Worm (Caenorhabditis elegans): Measurements from ENCODE around the gene T03E6.9.

The T03E6.9 gene

ce11 chrV:16575900-16576299 is 24.6 kb downstream of the T03E6.9 start, which contains the start of gene str-151:
str-151 (plus strand) TSS chrV:16576200.
- no peak for TF ChIP-seq zip-2 (tag; optimal IDR thresholded peaks at IDR 0.05)
- no peak for TF ChIP-seq dve-1 (tag; optimal IDR thresholded peaks at IDR 0.05; ENCODE audit: insufficient read depth)
- TF ChIP-seq ceh-62 (tag; optimal IDR thresholded peaks at IDR 0.05), result no peak

- TF ChIP-seq hlh-11 (tag; optimal IDR thresholded peaks at IDR 0.05), result no peak
Observed at ce11 chrV:16573168-16573567, 27.4 kb downstream of the T03E6.9 start, which contains the start of gene str-149. str-149 (plus strand) TSS chrV:16573468.

- TF ChIP-seq F44E2.7 (GFP tag; IDR thresholded peaks at IDR 0.05), result no peak
- no peak for TF ChIP-seq pqm-1 (tag; optimal IDR thresholded peaks at IDR 0.05)
- no peak for TF ChIP-seq madf-5 (GFP tag; IDR thresholded peaks at IDR 0.05)
- peak in 1 of 2 experiments; percentile 19 for TF ChIP-seq unc-62 (GFP tag; optimal IDR thresholded peaks at IDR 0.05 in 1 of 2)
- TF ChIP-seq unc-62 (tag; optimal IDR thresholded peaks at IDR 0.05), result no peak
Observed at ce11 chrV:16570697-16571096, 29.8 kb downstream of the T03E6.9 start, which contains the start of gene nhr-233. nhr-233 (minus strand) TSS chrV:16570797.

ce11 chrV:16568056-16568455 is 32.5 kb downstream of the T03E6.9 start:
- TF ChIP-seq hif-1 (tag; optimal IDR thresholded peaks at IDR 0.05), result no peak
- peak in 1 of 2 experiments; percentile 78 for TF ChIP-seq unc-62 (GFP tag; optimal IDR thresholded peaks at IDR 0.05 in 1 of 2)
- no peak for TF ChIP-seq unc-62 (tag; optimal IDR thresholded peaks at IDR 0.05)
- peak; percentile 76 for TF ChIP-seq aha-1 (tag)

DNA sequence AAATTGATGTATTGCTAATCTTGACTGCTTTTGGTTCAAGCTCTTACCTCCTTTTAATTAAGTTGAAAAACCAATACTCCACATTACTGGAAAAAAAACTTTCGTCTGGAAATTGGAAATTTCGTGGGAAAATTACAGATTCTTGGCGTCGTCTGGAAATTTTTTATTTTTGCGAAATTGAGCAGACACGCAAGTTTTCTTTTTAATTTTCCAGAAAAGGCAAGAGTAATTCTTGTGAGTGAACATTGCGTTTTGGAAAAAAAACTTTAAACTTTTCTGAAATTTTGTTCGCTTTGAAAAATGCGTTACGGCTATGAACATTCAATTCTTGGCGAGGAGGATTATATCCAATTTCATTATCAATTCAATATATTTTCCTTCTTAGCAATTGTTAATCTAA is 34.9 kb downstream of the T03E6.9 start, which contains the start of gene sru-45:
sru-45 (plus strand) TSS at position 301 of the 400 bp plus-strand sequence.
- TF ChIP-seq dve-1 (tag; optimal IDR thresholded peaks at IDR 0.05; ENCODE audit: insufficient read depth) (no peak), lin-29 (GFP tag; IDR thresholded peaks at IDR 0.05) (no peak), arid-1 (GFP tag; conservative IDR thresholded peaks at IDR 0.05) (no peak), set-16 (GFP tag; IDR thresholded peaks at IDR 0.05) (no peak), daf-8 (GFP tag; IDR thresholded peaks at IDR 0.05) (no peak), ceh-44 (GFP tag; IDR thresholded peaks at IDR 0.05) (no peak), mep-1 (tag; optimal IDR thresholded peaks at IDR 0.05) (no peak), lin-15B (tag; optimal IDR thresholded peaks at IDR 0.05) (no peak), hif-1 (tag; optimal IDR thresholded peaks at IDR 0.05) (no peak), R02D3.7 (tag; optimal IDR thresholded peaks at IDR 0.05) (no peak)

- TF ChIP-seq dve-1 (tag; optimal IDR thresholded peaks at IDR 0.05; ENCODE audit: insufficient read depth) (no peak), mep-1 (tag; optimal IDR thresholded peaks at IDR 0.05) (no peak), mes-2 (tag; optimal IDR thresholded peaks at IDR 0.05; ENCODE audit: poor library complexity, severe bottlenecking) (peak; percentile 72), set-16 (GFP tag; IDR thresholded peaks at IDR 0.05) (0 out of 2 replicates have a peak, but pooled peaks have one; percentile 17), nhr-237 (tag; optimal IDR thresholded peaks at IDR 0.05) (no peak), nhr-76 (tag; optimal IDR thresholded peaks at IDR 0.05) (no peak), egl-43 (GFP tag; IDR thresholded peaks at IDR 0.05) (0 out of 2 replicates have a peak, but pooled peaks have one; percentile 4), skn-1 (tag; optimal IDR thresholded peaks at IDR 0.05) (no peak), lsy-2 (tag; optimal IDR thresholded peaks at IDR 0.05) (no peak), F37D6.2 (tag; optimal IDR thresholded peaks at IDR 0.05) (no peak), nhr-11 (tag; optimal IDR thresholded peaks at IDR 0.05) (no peak), zip-11 (GFP tag; IDR thresholded peaks at IDR 0.05) (no peak), vab-7 (GFP tag; IDR thresholded peaks at IDR 0.05) (0 out of 2 replicates have a peak, but pooled peaks have one; percentile 6), lin-13 (GFP tag; optimal IDR thresholded peaks at IDR 0.05) (no peak)
Observed at ce11 chrV:16552929-16553328, 47.6 kb downstream of the T03E6.9 start, which contains the start of gene Y32B12B.4. Y32B12B.4 (plus strand) TSS chrV:16553327.
